Worm (Caenorhabditis elegans) whole organism, L4 larva: Measurements from ENCODE around the gene dmsr-8.

Experiments
- D1046.2 ChIP-seq: fragments of 200-800 bp; sonication (Bioruptor generic); IDR thresholded peaks from 2 replicates; pipeline ENCODE4 v1.3.6; 2022; ENCODE audit warnings: missing genetic modification characterization, missing compliant biosample characterization
- F49E8.2 ChIP-seq: sonication (generic microtip); optimal IDR thresholded peaks from 2 replicates; lab custom pipeline; 2016; ENCODE audit warnings: missing compliant biosample characterization, mild to moderate bottlenecking, missing genetic modification characterization, borderline replicate concordance
- Y105C5A.15 ChIP-seq: fragments of 200-800 bp; sonication (Bioruptor generic); IDR thresholded peaks from 2 replicates; pipeline ENCODE4 v1.3.6; 2022; ENCODE audit warnings: missing genetic modification characterization, missing compliant biosample characterization
- Y75B8A.6 ChIP-seq: fragments of 200-800 bp; sonication (Bioruptor generic); IDR thresholded peaks from 2 replicates; pipeline ENCODE4 v1.3.6; 2022; ENCODE audit warnings: missing genetic modification reagents, missing genetic modification characterization, missing compliant biosample characterization
- ZK337.2 ChIP-seq: fragments of 200-800 bp; sonication (Bioruptor generic); IDR thresholded peaks from 2 replicates; pipeline ENCODE4 v1.3.6; 2022; ENCODE audit warnings: missing genetic modification reagents, missing genetic modification characterization, missing compliant biosample characterization
- ZK546.5 ChIP-seq, 2 experiments: sonication (generic microtip); optimal IDR thresholded peaks; 2 replicates each; lab custom pipeline; 2017; ENCODE audit warnings: missing biosample characterization in 2 of 2, missing genetic modification characterization in 2 of 2
- arid-1 ChIP-seq: fragments of 200-800 bp; sonication (Bioruptor generic); conservative IDR thresholded peaks from 2 replicates; pipeline ENCODE4 v1.3.6; 2022; ENCODE audit warnings: missing genetic modification reagents, missing genetic modification characterization, missing compliant biosample characterization
- ceh-20 ChIP-seq: fragments of 200-800 bp; sonication (Bioruptor generic); IDR thresholded peaks from 2 replicates; pipeline ENCODE4 v1.3.6; 2022; ENCODE audit warnings: missing genetic modification reagents, missing genetic modification characterization, missing compliant biosample characterization
- ceh-62 ChIP-seq: sonication (generic microtip); optimal IDR thresholded peaks from 2 replicates; lab custom pipeline; 2017; ENCODE audit warnings: missing biosample characterization, missing genetic modification characterization
- ceh-82 ChIP-seq: sonication (generic microtip); optimal IDR thresholded peaks from 2 replicates; lab custom pipeline; 2017; ENCODE audit warnings: missing biosample characterization, missing genetic modification characterization
- daf-16 ChIP-seq, 3 experiments: sonication (generic microtip); optimal IDR thresholded peaks; 2 replicates each; lab custom pipeline; 2016 to 2017; ENCODE audit warnings: missing genetic modification characterization in 3 of 3, missing genetic modification reagents in 3 of 3, mild to moderate bottlenecking in 2 of 3, missing compliant biosample characterization in 2 of 3, missing biosample characterization in 1 of 3, moderate library complexity in 1 of 3
- dmd-6 ChIP-seq: fragments of 200-800 bp; sonication (Bioruptor generic); IDR thresholded peaks from 2 replicates; pipeline ENCODE4 v1.3.6; 2022; ENCODE audit warnings: missing genetic modification reagents, missing genetic modification characterization, missing compliant biosample characterization
- duxl-1 ChIP-seq: sonication (generic microtip); optimal IDR thresholded peaks from 2 replicates; lab custom pipeline; 2016; ENCODE audit warnings: mild to moderate bottlenecking, missing genetic modification characterization, moderate library complexity, missing compliant biosample characterization; ENCODE audit not compliant: poor library complexity
- dve-1 ChIP-seq: sonication (generic microtip); optimal IDR thresholded peaks from 2 replicates; lab custom pipeline; 2017; ENCODE audit warnings: antibody characterized with exemption, mild to moderate bottlenecking, missing genetic modification characterization, missing compliant biosample characterization; ENCODE audit not compliant: insufficient read depth
- egl-27 ChIP-seq: sonication (generic microtip); optimal IDR thresholded peaks from 3 replicates; lab custom pipeline; 2017; ENCODE audit warnings: missing biosample characterization, missing genetic modification reagents, missing genetic modification characterization
- hlh-11 ChIP-seq: fragments of 200-800 bp; sonication (Bioruptor generic); optimal IDR thresholded peaks from 2 replicates; lab custom pipeline; 2018; ENCODE audit warnings: mild to moderate bottlenecking, missing genetic modification characterization, missing compliant biosample characterization
- lin-1 ChIP-seq: fragments of 200-800 bp; sonication (Bioruptor generic); IDR thresholded peaks from 2 replicates; pipeline ENCODE4 v1.3.6; 2022; ENCODE audit warnings: missing genetic modification reagents, missing genetic modification characterization, missing compliant biosample characterization
- lin-15B ChIP-seq: fragments of 150-350 bp; sonication (generic microtip); optimal IDR thresholded peaks from 3 replicates; lab custom pipeline; 2014; ENCODE audit warnings: missing biosample characterization, missing genetic modification characterization
- lin-38 ChIP-seq: fragments of 200-800 bp; sonication (Bioruptor generic); IDR thresholded peaks from 2 replicates; pipeline ENCODE4 v1.3.6; 2022; ENCODE audit warnings: missing genetic modification reagents, missing genetic modification characterization, missing compliant biosample characterization
- lin-39 ChIP-seq: fragments of 150-350 bp; optimal IDR thresholded peaks from 2 replicates; lab custom pipeline; 2014; ENCODE audit warnings: missing biosample characterization, missing genetic modification reagents, missing genetic modification characterization
- lsy-2 ChIP-seq, 2 experiments: fragments of 150-350 bp in 1 of 2; sonication (generic microtip) in 1 of 2; optimal IDR thresholded peaks; 2 replicates each; lab custom pipeline; 2014 to 2017; ENCODE audit warnings: missing biosample characterization in 2 of 2, missing genetic modification characterization in 2 of 2
- mdt-29 ChIP-seq: fragments of 200-800 bp; sonication (Bioruptor generic); IDR thresholded peaks from 2 replicates; pipeline ENCODE4 v1.3.6; 2022; ENCODE audit warnings: missing genetic modification reagents, missing genetic modification characterization, missing compliant biosample characterization
- mes-2 ChIP-seq: sonication (generic microtip); optimal IDR thresholded peaks from 2 replicates; lab custom pipeline; 2016; ENCODE audit warnings: missing genotype, mild to moderate bottlenecking, missing genetic modification characterization, missing compliant biosample characterization; ENCODE audit not compliant: poor library complexity, severe bottlenecking
- mxl-3 ChIP-seq: fragments of 200-800 bp; sonication (Bioruptor generic); optimal IDR thresholded peaks from 2 replicates; lab custom pipeline; 2018; ENCODE audit warnings: mild to moderate bottlenecking, missing genetic modification characterization, missing compliant biosample characterization
- nhr-102 ChIP-seq: sonication (generic microtip); optimal IDR thresholded peaks from 2 replicates; lab custom pipeline; 2016; ENCODE audit warnings: mild to moderate bottlenecking, missing genetic modification characterization, moderate library complexity, missing compliant biosample characterization
- nhr-111 ChIP-seq: fragments of 200-800 bp; sonication (Bioruptor generic); optimal IDR thresholded peaks from 2 replicates; lab custom pipeline; 2018; ENCODE audit warnings: mild to moderate bottlenecking, missing genetic modification characterization, missing compliant biosample characterization
- nhr-28 ChIP-seq: fragments of 150-350 bp; optimal IDR thresholded peaks from 2 replicates; lab custom pipeline; 2014; ENCODE audit warnings: missing biosample characterization, missing genetic modification characterization
- nhr-6 ChIP-seq: fragments of 150-350 bp; optimal IDR thresholded peaks from 2 replicates; lab custom pipeline; 2014; ENCODE audit warnings: missing biosample characterization, missing genetic modification characterization
- nhr-76 ChIP-seq: fragments of 150-350 bp; optimal IDR thresholded peaks from 2 replicates; lab custom pipeline; 2014; ENCODE audit warnings: missing biosample characterization, missing genetic modification characterization
- nhr-77 ChIP-seq: fragments of 150-350 bp; optimal IDR thresholded peaks from 2 replicates; lab custom pipeline; 2014; ENCODE audit warnings: missing biosample characterization, missing genetic modification characterization
- pha-4 ChIP-seq, 2 experiments: fragments of 150-350 bp in 1 of 2; fragments of 200-800 bp in 1 of 2; sonication (Bioruptor generic) in 1 of 2; IDR thresholded peaks in 1 of 2; optimal IDR thresholded peaks in 1 of 2; 2 replicates each; pipeline versions ENCODE4 v1.3.6 to Lab custom; 2014 to 2022; ENCODE audit warnings: missing genetic modification characterization in 2 of 2, missing genetic modification reagents in 2 of 2, missing biosample characterization in 1 of 2, missing compliant biosample characterization in 1 of 2
- php-3 ChIP-seq: fragments of 200-800 bp; sonication (Bioruptor generic); IDR thresholded peaks from 2 replicates; pipeline ENCODE4 v1.3.6; 2022; ENCODE audit warnings: missing genetic modification reagents, missing genetic modification characterization, missing compliant biosample characterization
- sdz-12 ChIP-seq: fragments of 200-800 bp; sonication (Bioruptor generic); optimal IDR thresholded peaks from 2 replicates; lab custom pipeline; 2018; ENCODE audit warnings: mild to moderate bottlenecking, missing genetic modification characterization, missing compliant biosample characterization
- set-16 ChIP-seq: fragments of 200-800 bp; sonication (Bioruptor generic); IDR thresholded peaks from 2 replicates; pipeline ENCODE4 v1.3.6; 2022; ENCODE audit warnings: missing genetic modification reagents, missing genetic modification characterization, missing compliant biosample characterization
- spr-1 ChIP-seq: sonication (generic microtip); optimal IDR thresholded peaks from 2 replicates; lab custom pipeline; 2016; ENCODE audit warnings: mild to moderate bottlenecking, missing genetic modification characterization, missing compliant biosample characterization
- spr-3 ChIP-seq: fragments of 200-800 bp; sonication (Bioruptor generic); optimal IDR thresholded peaks from 2 replicates; lab custom pipeline; 2018; ENCODE audit warnings: mild to moderate bottlenecking, missing genetic modification characterization, missing compliant biosample characterization
- unc-130 ChIP-seq: sonication (generic microtip); optimal IDR thresholded peaks from 2 replicates; lab custom pipeline; 2016; ENCODE audit warnings: missing genetic modification reagents, missing genetic modification characterization, missing compliant biosample characterization
- unc-62 ChIP-seq, 3 experiments: fragments of 150-350 bp in 1 of 3; sonication (generic microtip); optimal IDR thresholded peaks in 2 of 3; peaks in 1 of 3; 1 replicate in 1 of 3; 2 replicates in 2 of 3; lab custom pipeline; 2014 to 2017; ENCODE audit warnings: missing biosample characterization in 3 of 3, missing genetic modification characterization in 3 of 3, missing genetic modification reagents in 3 of 3, missing genotype in 1 of 3
- zfp-2 ChIP-seq: sonication (generic microtip); optimal IDR thresholded peaks from 2 replicates; lab custom pipeline; 2016; ENCODE audit warnings: mild to moderate bottlenecking, missing genetic modification characterization, missing compliant biosample characterization
- zip-11 ChIP-seq: fragments of 200-800 bp; sonication (Bioruptor generic); IDR thresholded peaks from 2 replicates; pipeline ENCODE4 v1.3.6; 2022; ENCODE audit warnings: missing genetic modification characterization, missing compliant biosample characterization
- ztf-11 ChIP-seq: fragments of 150-350 bp; optimal IDR thresholded peaks from 2 replicates; lab custom pipeline; 2014; ENCODE audit warnings: missing biosample characterization, missing genetic modification characterization
- ztf-7 ChIP-seq: fragments of 150-350 bp; optimal IDR thresholded peaks from 2 replicates; lab custom pipeline; 2014; ENCODE audit warnings: missing biosample characterization, missing genetic modification characterization

Gene dmsr-8

DNA sequence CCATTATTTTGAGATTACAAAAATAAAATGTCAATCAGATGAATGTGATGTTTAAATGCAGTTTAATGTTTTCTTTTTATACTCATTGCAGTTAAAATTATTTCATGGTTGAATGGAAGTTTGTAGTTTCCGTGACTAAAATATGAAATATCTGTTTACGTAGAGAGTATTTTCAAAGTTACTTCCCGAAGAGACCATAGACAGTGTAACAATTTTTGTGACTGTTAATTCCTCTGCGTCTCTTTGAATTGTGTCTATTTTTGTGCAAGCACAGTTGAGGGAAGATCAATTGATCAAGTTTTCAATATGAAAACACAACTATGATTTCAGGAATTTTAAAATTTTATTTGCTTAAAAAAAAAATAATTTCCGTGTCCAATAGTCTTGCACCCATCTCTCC, 32.6 kb upstream of the dmsr-8 start, which contains the start of gene F25D1.5:
TSS of gene F25D1.5 (minus strand) at position 35 of the 400 bp plus-strand sequence.
- TF ChIP-seq unc-130 (GFP tag; lab: Kevin White, UChicago): no peak
- no peak for TF ChIP-seq lin-38 (GFP tag; lab: Robert Waterston, UW)
- TF ChIP-seq nhr-77 (tag; lab: Kevin White, UChicago): peak; percentile 98
- TF ChIP-seq daf-16 (GFP tag; optimal IDR thresholded peaks at IDR 0.05; lab: Kevin White, UChicago): no peak
- TF ChIP-seq daf-16 (tag; optimal IDR thresholded peaks at IDR 0.05; lab: Kevin White, UChicago): peak; percentile 90
- TF ChIP-seq nhr-28: peak; percentile 98

DNA sequence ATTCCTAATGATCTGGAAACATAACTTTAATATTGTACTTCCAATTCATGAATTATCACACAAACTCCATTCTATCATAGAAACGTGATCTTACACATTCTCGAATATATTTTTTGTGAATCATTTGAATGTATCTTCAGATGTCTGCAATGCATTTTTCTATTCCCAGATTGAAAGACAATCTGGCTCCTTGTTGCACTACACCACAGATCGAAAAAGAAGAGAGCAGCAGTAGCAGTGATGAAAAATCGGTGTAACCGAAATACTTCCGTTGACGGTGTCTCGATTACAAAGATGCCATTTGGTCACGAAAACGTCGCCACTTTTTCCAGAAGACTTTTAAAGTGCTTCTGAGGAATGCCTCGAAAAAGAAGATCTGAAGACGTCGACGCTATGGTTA, 25.9 kb upstream of the dmsr-8 start, which contains the start of gene degt-1:
TSS of gene degt-1 (plus strand) at position 301 of the 400 bp plus-strand sequence.
- TF ChIP-seq unc-130 (GFP tag; lab: Kevin White, UChicago) (no peak), spr-3 (GFP tag; lab: Kevin White, UChicago) (no peak), nhr-76 (tag; lab: Kevin White, UChicago) (no peak), ztf-11 (tag; lab: Kevin White, UChicago) (no peak), php-3 (no peak), ceh-62 (tag; lab: Kevin White, UChicago) (no peak), Y105C5A.15 (GFP tag; lab: Robert Waterston, UW) (no peak), nhr-28 (no peak), dmd-6 (GFP tag; lab: Robert Waterston, UW) (no peak)

DNA sequence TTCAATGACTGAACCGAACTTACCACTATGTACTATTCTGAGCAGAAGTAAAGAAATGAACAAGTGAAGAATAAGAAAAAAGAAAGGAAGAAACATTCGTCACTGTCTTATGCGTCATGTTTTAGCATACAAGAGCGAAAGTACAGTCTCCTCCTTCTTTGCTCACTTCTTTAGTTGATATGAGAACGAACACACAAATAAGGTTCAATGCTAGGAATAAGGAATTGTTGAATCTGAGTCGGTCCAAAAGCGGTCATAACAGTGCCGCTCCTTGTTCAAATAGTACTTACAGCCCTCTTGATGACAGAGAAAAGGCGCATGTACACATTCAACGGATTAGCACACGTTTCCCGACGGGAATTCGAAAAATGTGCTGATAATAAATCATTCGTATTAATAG, 24.9 kb upstream of the dmsr-8 start, which contains the start of gene F25D1.8:
TSS of gene F25D1.8 (plus strand) at position 301 of the 400 bp plus-strand sequence.
- TF ChIP-seq duxl-1 (tag; lab: Kevin White, UChicago) (no peak), nhr-6 (tag; lab: Kevin White, UChicago) (no peak), unc-62 (GFP tag; optimal IDR thresholded peaks at IDR 0.05 in 1 of 2; lab: Kevin White, UChicago) (no peak), unc-62 (tag; optimal IDR thresholded peaks at IDR 0.05; lab: Kevin White, UChicago) (no peak), dve-1 (tag; lab: Kevin White, UChicago) (no peak), nhr-111 (no peak), set-16 (GFP tag; lab: Robert Waterston, UW) (no peak), sdz-12 (GFP tag; lab: Kevin White, UChicago) (no peak), mdt-29 (GFP tag; lab: Robert Waterston, UW) (no peak), ztf-7 (tag; lab: Kevin White, UChicago) (no peak), arid-1 (GFP tag; lab: Robert Waterston, UW) (no peak), ceh-82 (no peak), egl-27 (tag; lab: Kevin White, UChicago) (no peak), lin-1 (no peak), Y75B8A.6 (GFP tag; lab: Robert Waterston, UW) (no peak)

DNA sequence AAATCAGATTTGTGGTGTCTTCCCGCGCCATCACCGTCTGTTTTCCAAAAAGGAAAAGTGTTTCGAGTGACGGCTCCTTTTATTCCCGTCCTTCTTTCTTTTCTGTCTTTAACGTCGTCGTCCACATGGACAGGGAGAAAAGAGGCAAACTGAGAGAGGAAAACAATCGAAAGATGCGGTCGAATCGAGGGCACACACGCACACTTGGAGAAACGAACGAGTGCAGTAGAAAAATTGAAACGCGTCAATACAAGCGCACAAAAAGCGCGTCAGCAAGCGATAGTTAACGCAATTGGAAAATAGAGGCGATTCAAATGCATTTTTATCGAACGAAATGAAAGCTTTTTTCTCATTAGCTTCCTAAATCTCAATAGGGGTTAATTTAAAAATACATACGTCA, 22.6 kb upstream of the dmsr-8 start:
- TF ChIP-seq mxl-3 (GFP tag; lab: Kevin White, UChicago): peak; percentile 94
- no peak for TF ChIP-seq ZK337.2 (GFP tag; lab: Robert Waterston, UW)
- peak; percentile 59 for TF ChIP-seq spr-1
- no peak for TF ChIP-seq F49E8.2 (tag; lab: Kevin White, UChicago)
- TF ChIP-seq daf-16 (GFP tag; optimal IDR thresholded peaks at IDR 0.05; lab: Kevin White, UChicago): peak in 1 of 2 experiments; percentile 71
- TF ChIP-seq daf-16 (tag; optimal IDR thresholded peaks at IDR 0.05; lab: Kevin White, UChicago): peak; percentile 66
- TF ChIP-seq mes-2 (tag; lab: Kevin White, UChicago): peak; percentile 91
- TF ChIP-seq lin-39 (tag; lab: Kevin White, UChicago): no peak
- peak; percentile 89 for TF ChIP-seq hlh-11
- peak in 1 of 2 experiments; percentile 3 for TF ChIP-seq ZK546.5 (tag; optimal IDR thresholded peaks at IDR 0.05; lab: Kevin White, UChicago)
- peak; percentile 82 for TF ChIP-seq duxl-1 (tag; lab: Kevin White, UChicago)
- peak; percentile 8 for TF ChIP-seq lin-15B (tag; lab: Kevin White, UChicago)
- TF ChIP-seq unc-130 (GFP tag; lab: Kevin White, UChicago): peak; percentile 46
- no peak for TF ChIP-seq sdz-12 (GFP tag; lab: Kevin White, UChicago)
- TF ChIP-seq ceh-20: peak; percentile 76
- peak; percentile 81 for TF ChIP-seq nhr-102
- peak; percentile 84 for TF ChIP-seq dmd-6 (GFP tag; lab: Robert Waterston, UW)
- TF ChIP-seq zfp-2 (tag; lab: Kevin White, UChicago): peak; percentile 6
- peak; percentile 85 for TF ChIP-seq ztf-7 (tag; lab: Kevin White, UChicago)
- no peak for TF ChIP-seq zip-11 (GFP tag; lab: Robert Waterston, UW)
- peak; percentile 63; the same call in 1 of the 2 replicates for TF ChIP-seq pha-4 (GFP tag; IDR thresholded peaks at IDR 0.05; lab: Robert Waterston, UW)
- peak; percentile 92 for TF ChIP-seq pha-4 (tag; optimal IDR thresholded peaks at IDR 0.05; lab: Kevin White, UChicago)
- peak; percentile 31; the same call in 1 of the 2 replicates for TF ChIP-seq D1046.2 (GFP tag; lab: Robert Waterston, UW)
- peak; percentile 75 to 93 for TF ChIP-seq lsy-2 (tag; optimal IDR thresholded peaks at IDR 0.05; lab: Kevin White, UChicago)
- TF ChIP-seq php-3: peak; percentile 33; the same call in 1 of the 2 replicates
